Worm (Caenorhabditis elegans) whole organism, L4 larva: ENCODE results near the gene try-12.
A peak's percentile ranks its signal among the peaks of the same experiment; 100 is the strongest.
"Not testable (repeated sequence)": the region's sequence is repeated elsewhere in the genome, so short reads cannot be mapped to it uniquely, and the experiment has no call there.

Source experiments
- F49E8.2 ChIP-seq: sonication (generic microtip); optimal IDR thresholded peaks from 2 replicates; lab custom pipeline; 2016; ENCODE audit warnings: missing compliant biosample characterization, mild to moderate bottlenecking, missing genetic modification characterization, borderline replicate concordance
- R02D3.7 ChIP-seq: fragments of 150-350 bp; sonication (generic microtip); optimal IDR thresholded peaks from 3 replicates; lab custom pipeline; 2014; ENCODE audit warnings: missing biosample characterization, missing genetic modification characterization
- Y48G9A.11 ChIP-seq: fragments of 200-800 bp; sonication (Bioruptor generic); IDR thresholded peaks from 2 replicates; pipeline ENCODE4 v1.3.6; 2022; ENCODE audit warnings: missing genetic modification reagents, missing genetic modification characterization, missing compliant biosample characterization
- ZK337.2 ChIP-seq: fragments of 200-800 bp; sonication (Bioruptor generic); IDR thresholded peaks from 2 replicates; pipeline ENCODE4 v1.3.6; 2022; ENCODE audit warnings: missing genetic modification reagents, missing genetic modification characterization, missing compliant biosample characterization
- ZK546.5 ChIP-seq, 2 experiments: sonication (generic microtip); optimal IDR thresholded peaks; 2 replicates each; lab custom pipeline; 2017; ENCODE audit warnings: missing biosample characterization in 2 of 2, missing genetic modification characterization in 2 of 2
- ama-1 ChIP-seq: fragments of 150-350 bp; optimal IDR thresholded peaks from 2 replicates; lab custom pipeline; 2014; ENCODE audit warnings: inconsistent platforms, mixed read lengths
- arid-1 ChIP-seq: fragments of 200-800 bp; sonication (Bioruptor generic); conservative IDR thresholded peaks from 2 replicates; pipeline ENCODE4 v1.3.6; 2022; ENCODE audit warnings: missing genetic modification reagents, missing genetic modification characterization, missing compliant biosample characterization
- attf-4 ChIP-seq: sonication (generic microtip); optimal IDR thresholded peaks from 3 replicates; lab custom pipeline; 2017; ENCODE audit warnings: missing biosample characterization, missing genetic modification characterization
- ceh-20 ChIP-seq: fragments of 200-800 bp; sonication (Bioruptor generic); IDR thresholded peaks from 2 replicates; pipeline ENCODE4 v1.3.6; 2022; ENCODE audit warnings: missing genetic modification reagents, missing genetic modification characterization, missing compliant biosample characterization
- ces-1 ChIP-seq: fragments of 150-350 bp; sonication (generic microtip); optimal IDR thresholded peaks from 4 replicates; lab custom pipeline; 2014; ENCODE audit warnings: missing biosample characterization, missing genetic modification reagents, missing genetic modification characterization
- daf-19 ChIP-seq: fragments of 200-800 bp; sonication (Bioruptor generic); conservative IDR thresholded peaks from 2 replicates; pipeline ENCODE4 v1.3.6; 2022; ENCODE audit warnings: missing genetic modification characterization, missing compliant biosample characterization
- daf-8 ChIP-seq: fragments of 200-800 bp; sonication (Bioruptor generic); IDR thresholded peaks from 2 replicates; pipeline ENCODE4 v1.3.6; 2022; ENCODE audit warnings: missing genetic modification characterization, missing compliant biosample characterization
- dmd-6 ChIP-seq: fragments of 200-800 bp; sonication (Bioruptor generic); IDR thresholded peaks from 2 replicates; pipeline ENCODE4 v1.3.6; 2022; ENCODE audit warnings: missing genetic modification reagents, missing genetic modification characterization, missing compliant biosample characterization
- dpl-1 ChIP-seq: fragments of 150-350 bp; optimal IDR thresholded peaks from 2 replicates; lab custom pipeline; 2014; ENCODE audit warnings: missing biosample characterization, missing genetic modification reagents, missing genetic modification characterization
- dve-1 ChIP-seq: sonication (generic microtip); optimal IDR thresholded peaks from 2 replicates; lab custom pipeline; 2017; ENCODE audit warnings: antibody characterized with exemption, mild to moderate bottlenecking, missing genetic modification characterization, missing compliant biosample characterization; ENCODE audit not compliant: insufficient read depth
- hif-1 ChIP-seq, 2 experiments: sonication (generic microtip); optimal IDR thresholded peaks; 2 replicates each; lab custom pipeline; 2016 to 2017; ENCODE audit warnings: missing compliant biosample characterization in 2 of 2, missing genetic modification characterization in 2 of 2, missing genetic modification reagents in 2 of 2, missing genotype in 2 of 2, mild to moderate bottlenecking in 1 of 2
- hlh-30 ChIP-seq: sonication (generic microtip); optimal IDR thresholded peaks from 2 replicates; lab custom pipeline; 2017; ENCODE audit warnings: antibody characterized with exemption, mild to moderate bottlenecking, missing genetic modification characterization, missing compliant biosample characterization; ENCODE audit not compliant: insufficient read depth
- lin-1 ChIP-seq: fragments of 200-800 bp; sonication (Bioruptor generic); IDR thresholded peaks from 2 replicates; pipeline ENCODE4 v1.3.6; 2022; ENCODE audit warnings: missing genetic modification reagents, missing genetic modification characterization, missing compliant biosample characterization
- lin-15B ChIP-seq: fragments of 150-350 bp; sonication (generic microtip); optimal IDR thresholded peaks from 3 replicates; lab custom pipeline; 2014; ENCODE audit warnings: missing biosample characterization, missing genetic modification characterization
- lin-38 ChIP-seq: fragments of 200-800 bp; sonication (Bioruptor generic); IDR thresholded peaks from 2 replicates; pipeline ENCODE4 v1.3.6; 2022; ENCODE audit warnings: missing genetic modification reagents, missing genetic modification characterization, missing compliant biosample characterization
- lsy-2 ChIP-seq, 2 experiments: fragments of 150-350 bp in 1 of 2; sonication (generic microtip) in 1 of 2; optimal IDR thresholded peaks; 2 replicates each; lab custom pipeline; 2014 to 2017; ENCODE audit warnings: missing biosample characterization in 2 of 2, missing genetic modification characterization in 2 of 2
- madf-5 ChIP-seq, 2 experiments: fragments of 200-800 bp; sonication (Bioruptor generic); IDR thresholded peaks; 2 replicates each; pipeline ENCODE4 v1.3.6; 2022; ENCODE audit warnings: missing compliant biosample characterization in 2 of 2, missing genetic modification characterization in 2 of 2
- mep-1 ChIP-seq: fragments of 150-350 bp; sonication (generic microtip); optimal IDR thresholded peaks from 3 replicates; lab custom pipeline; 2014; ENCODE audit warnings: missing biosample characterization, missing genetic modification characterization
- nhr-102 ChIP-seq: sonication (generic microtip); optimal IDR thresholded peaks from 2 replicates; lab custom pipeline; 2016; ENCODE audit warnings: mild to moderate bottlenecking, missing genetic modification characterization, moderate library complexity, missing compliant biosample characterization
- nhr-28 ChIP-seq: fragments of 150-350 bp; optimal IDR thresholded peaks from 2 replicates; lab custom pipeline; 2014; ENCODE audit warnings: missing biosample characterization, missing genetic modification characterization
- nhr-77 ChIP-seq: fragments of 150-350 bp; optimal IDR thresholded peaks from 2 replicates; lab custom pipeline; 2014; ENCODE audit warnings: missing biosample characterization, missing genetic modification characterization
- pha-4 ChIP-seq, 2 experiments: fragments of 150-350 bp in 1 of 2; fragments of 200-800 bp in 1 of 2; sonication (Bioruptor generic) in 1 of 2; IDR thresholded peaks in 1 of 2; optimal IDR thresholded peaks in 1 of 2; 2 replicates each; pipeline versions ENCODE4 v1.3.6 to Lab custom; 2014 to 2022; ENCODE audit warnings: missing genetic modification characterization in 2 of 2, missing genetic modification reagents in 2 of 2, missing biosample characterization in 1 of 2, missing compliant biosample characterization in 1 of 2
- php-3 ChIP-seq: fragments of 200-800 bp; sonication (Bioruptor generic); IDR thresholded peaks from 2 replicates; pipeline ENCODE4 v1.3.6; 2022; ENCODE audit warnings: missing genetic modification reagents, missing genetic modification characterization, missing compliant biosample characterization
- saeg-2 ChIP-seq: fragments of 200-800 bp; sonication (Bioruptor generic); IDR thresholded peaks from 2 replicates; pipeline ENCODE4 v1.3.6; 2022; ENCODE audit warnings: missing genetic modification reagents, missing genetic modification characterization, missing compliant biosample characterization
- set-16 ChIP-seq: fragments of 200-800 bp; sonication (Bioruptor generic); IDR thresholded peaks from 2 replicates; pipeline ENCODE4 v1.3.6; 2022; ENCODE audit warnings: missing genetic modification reagents, missing genetic modification characterization, missing compliant biosample characterization
- spr-1 ChIP-seq: sonication (generic microtip); optimal IDR thresholded peaks from 2 replicates; lab custom pipeline; 2016; ENCODE audit warnings: mild to moderate bottlenecking, missing genetic modification characterization, missing compliant biosample characterization
- spr-3 ChIP-seq: fragments of 200-800 bp; sonication (Bioruptor generic); optimal IDR thresholded peaks from 2 replicates; lab custom pipeline; 2018; ENCODE audit warnings: mild to moderate bottlenecking, missing genetic modification characterization, missing compliant biosample characterization
- tag-97 ChIP-seq: fragments of 200-800 bp; sonication (Bioruptor generic); IDR thresholded peaks from 2 replicates; pipeline ENCODE4 v1.3.6; 2022; ENCODE audit warnings: missing genetic modification characterization, missing compliant biosample characterization
- tra-1 ChIP-seq: fragments of 200-800 bp; sonication (Bioruptor generic); IDR thresholded peaks from 2 replicates; pipeline ENCODE4 v1.3.6; 2022; ENCODE audit warnings: missing genetic modification reagents, missing genetic modification characterization, missing compliant biosample characterization
- unc-39 ChIP-seq: sonication (generic microtip); optimal IDR thresholded peaks from 2 replicates; lab custom pipeline; 2017; ENCODE audit warnings: missing biosample characterization, missing genetic modification characterization
- vab-7 ChIP-seq: fragments of 200-800 bp; sonication (Bioruptor generic); IDR thresholded peaks from 2 replicates; pipeline ENCODE4 v1.3.6; 2022; ENCODE audit warnings: missing genetic modification reagents, missing genetic modification characterization, missing compliant biosample characterization
- zip-11 ChIP-seq: fragments of 200-800 bp; sonication (Bioruptor generic); IDR thresholded peaks from 2 replicates; pipeline ENCODE4 v1.3.6; 2022; ENCODE audit warnings: missing genetic modification characterization, missing compliant biosample characterization
- zip-2 ChIP-seq: fragments of 150-350 bp; optimal IDR thresholded peaks from 2 replicates; lab custom pipeline; 2014; ENCODE audit warnings: missing biosample characterization, missing genetic modification characterization
- ztf-11 ChIP-seq: fragments of 150-350 bp; optimal IDR thresholded peaks from 2 replicates; lab custom pipeline; 2014; ENCODE audit warnings: missing biosample characterization, missing genetic modification characterization

Gene try-12

ce11 chrV:7439807-7440206, 9.3 kb upstream of the try-12 start, which contains the start of gene try-13:
Gene try-13 (plus strand): TSS chrV:7440107.
- TF ChIP-seq F49E8.2 (tag; lab: Kevin White, UChicago), result no peak
- TF ChIP-seq ama-1 (lab: Kevin White, UChicago), result no peak
- TF ChIP-seq mep-1 (tag; lab: Kevin White, UChicago), result no peak
- TF ChIP-seq pha-4 (GFP tag; IDR thresholded peaks at IDR 0.05; lab: Robert Waterston, UW), result no peak
- no peak for TF ChIP-seq pha-4 (tag; optimal IDR thresholded peaks at IDR 0.05; lab: Kevin White, UChicago)
- TF ChIP-seq nhr-102 (tag; lab: Kevin White, UChicago), result no peak
- no peak for TF ChIP-seq ZK337.2 (GFP tag; lab: Robert Waterston, UW)
- no peak for TF ChIP-seq R02D3.7 (tag; lab: Kevin White, UChicago)
- no peak for TF ChIP-seq lsy-2 (tag; optimal IDR thresholded peaks at IDR 0.05; lab: Kevin White, UChicago)
- TF ChIP-seq tra-1 (GFP tag; lab: Robert Waterston, UW), result no peak
- TF ChIP-seq nhr-28 (tag; lab: Kevin White, UChicago), result no peak
- no peak for TF ChIP-seq daf-19 (GFP tag; lab: Robert Waterston, UW)
- no peak for TF ChIP-seq unc-39 (tag; lab: Kevin White, UChicago)
- TF ChIP-seq spr-1, result no peak
- TF ChIP-seq set-16 (GFP tag; lab: Robert Waterston, UW), result no peak
- TF ChIP-seq Y48G9A.11 (GFP tag; lab: Robert Waterston, UW), result no peak
- TF ChIP-seq attf-4 (tag; lab: Kevin White, UChicago), result no peak

ce11 chrV:7443480-7443879, 5.7 kb upstream of the try-12 start:
- TF ChIP-seq madf-5 (GFP tag; IDR thresholded peaks at IDR 0.05; lab: Robert Waterston, UW), result 0 out of 4 replicates have a peak, but pooled peaks of 1 of the 2 experiments have one; percentile 17
- TF ChIP-seq zip-11 (GFP tag; lab: Robert Waterston, UW), result peak; percentile 62; the same call in 1 of the 2 replicates
- TF ChIP-seq tag-97 (GFP tag; lab: Robert Waterston, UW), result 0 out of 2 replicates have a peak, but pooled peaks have one; percentile 36
- TF ChIP-seq arid-1 (GFP tag; lab: Robert Waterston, UW), result 0 out of 2 replicates have a peak, but pooled peaks have one; percentile 41
- 0 out of 2 replicates have a peak, but pooled peaks have one; percentile 25 for TF ChIP-seq vab-7 (GFP tag; lab: Robert Waterston, UW)
- TF ChIP-seq, all 104 proteins: peak for 5; not testable (repeated sequence) for 99

DNA sequence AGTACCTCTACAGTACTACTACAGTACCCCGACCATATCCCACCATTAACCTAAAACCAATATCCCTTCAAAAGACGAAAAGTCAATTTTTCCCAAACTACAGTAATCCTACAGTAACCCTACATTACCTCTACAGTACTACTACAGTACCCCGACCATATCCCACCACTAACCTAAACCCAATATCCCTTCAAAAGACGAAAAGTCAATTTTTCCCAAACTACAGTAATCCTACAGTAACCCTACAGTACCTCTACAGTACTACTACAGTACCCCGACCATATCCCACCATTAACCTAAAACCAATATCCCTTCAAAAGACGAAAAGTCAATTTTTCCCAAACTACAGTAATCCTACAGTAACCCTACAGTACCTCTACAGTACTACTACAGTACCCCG, 4.8 kb upstream of the try-12 start, which contains the start of gene nhr-141:
TSS of gene nhr-141 (plus strand) at position 331 of the 400 bp plus-strand sequence.
- not testable (repeated sequence) for TF ChIP-seq lin-1; zip-2 (tag; lab: Kevin White, UChicago); tag-97 (GFP tag; lab: Robert Waterston, UW)

- no peak for TF ChIP-seq dve-1 (tag; lab: Kevin White, UChicago)
- TF ChIP-seq nhr-77 (tag; lab: Kevin White, UChicago), result no peak
- TF ChIP-seq hlh-30, result peak; percentile 14
- TF ChIP-seq nhr-28 (tag; lab: Kevin White, UChicago), result peak; percentile 44
- TF ChIP-seq, all 104 proteins: peak for 2
Observed at ce11 chrV:7446965-7447364, 2.2 kb upstream of the try-12 start, which contains the start of gene F25E5.5. Gene F25E5.5 (plus strand): TSS chrV:7447265.

ce11 chrV:7451421-7451820, 2.3 kb downstream of the try-12 start, which contains the start of gene try-11:
Gene try-11 (plus strand): TSS chrV:7451721.
- TF ChIP-seq daf-8 (GFP tag; lab: Robert Waterston, UW) (no peak), lin-15B (no peak), ceh-20 (no peak), nhr-28 (tag; lab: Kevin White, UChicago) (no peak), arid-1 (GFP tag; lab: Robert Waterston, UW) (no peak), php-3 (GFP tag; lab: Robert Waterston, UW) (no peak), spr-3 (GFP tag; lab: Kevin White, UChicago) (no peak), hif-1 (tag; optimal IDR thresholded peaks at IDR 0.05; lab: Kevin White, UChicago) (no peak), ZK546.5 (tag; optimal IDR thresholded peaks at IDR 0.05; lab: Kevin White, UChicago) (no peak), daf-19 (GFP tag; lab: Robert Waterston, UW) (no peak), lin-38 (GFP tag; lab: Robert Waterston, UW) (no peak), dmd-6 (GFP tag; lab: Robert Waterston, UW) (no peak), ces-1 (GFP tag; lab: Kevin White, UChicago) (no peak), unc-39 (tag; lab: Kevin White, UChicago) (no peak), dpl-1 (no peak), ztf-11 (tag; lab: Kevin White, UChicago) (no peak), F49E8.2 (tag; lab: Kevin White, UChicago) (no peak), saeg-2 (GFP tag; lab: Robert Waterston, UW) (no peak)
